Worm (Caenorhabditis elegans) whole organism, late embryonic: ENCODE measurements around the gene srx-50.

Source experiments
- C38D4.7 ChIP-seq: fragments of 200-800 bp; sonication (Bioruptor generic); optimal IDR thresholded peaks from 2 replicates; lab custom pipeline; 2018; ENCODE audit warnings: mild to moderate bottlenecking, missing genetic modification characterization, moderate library complexity, missing compliant biosample characterization
- K02D7.2 ChIP-seq: sonication (generic microtip); optimal IDR thresholded peaks from 2 replicates; lab custom pipeline; 2017; ENCODE audit warnings: mild to moderate bottlenecking, missing genetic modification characterization, missing compliant biosample characterization
- K09A11.1 ChIP-seq: sonication (generic microtip); optimal IDR thresholded peaks from 2 replicates; lab custom pipeline; 2017; ENCODE audit warnings: antibody characterized with exemption, mild to moderate bottlenecking, missing genetic modification characterization, missing compliant biosample characterization; ENCODE audit not compliant: insufficient read depth
- T23F11.4 ChIP-seq: fragments of 200-800 bp; sonication (Bioruptor generic); optimal IDR thresholded peaks from 2 replicates; lab custom pipeline; 2018; ENCODE audit warnings: mild to moderate bottlenecking, missing genetic modification characterization, missing compliant biosample characterization
- ceh-14 ChIP-seq: sonication (generic microtip); optimal IDR thresholded peaks from 2 replicates; lab custom pipeline; 2016; ENCODE audit warnings: missing genotype, missing genetic modification characterization, missing compliant biosample characterization
- ceh-18 ChIP-seq: sonication (generic microtip); optimal IDR thresholded peaks from 2 replicates; lab custom pipeline; 2016; ENCODE audit warnings: missing genetic modification characterization, missing compliant biosample characterization
- ceh-19 ChIP-seq: fragments of 200-800 bp; sonication (Bioruptor generic); optimal IDR thresholded peaks from 2 replicates; lab custom pipeline; 2018; ENCODE audit warnings: mild to moderate bottlenecking, missing genetic modification characterization, missing compliant biosample characterization
- ceh-2 ChIP-seq: sonication (generic microtip); optimal IDR thresholded peaks from 2 replicates; lab custom pipeline; 2016; ENCODE audit warnings: missing genotype, missing genetic modification characterization, missing compliant biosample characterization
- ceh-22 ChIP-seq: sonication (generic microtip); optimal IDR thresholded peaks from 2 replicates; lab custom pipeline; 2017; ENCODE audit warnings: missing biosample characterization, missing genetic modification characterization
- ceh-34 ChIP-seq: sonication (generic microtip); optimal IDR thresholded peaks from 2 replicates; lab custom pipeline; 2016; ENCODE audit warnings: mild to moderate bottlenecking, missing genetic modification characterization, missing compliant biosample characterization
- ceh-45 ChIP-seq: fragments of 200-800 bp; sonication (Bioruptor generic); IDR thresholded peaks from 2 replicates; pipeline ENCODE4 v1.3.6; 2022; ENCODE audit warnings: missing genetic modification reagents, missing genetic modification characterization, missing compliant biosample characterization
- ceh-48 ChIP-seq: sonication (generic microtip); optimal IDR thresholded peaks from 2 replicates; lab custom pipeline; 2016; ENCODE audit warnings: missing genetic modification characterization, inconsistent platforms, missing compliant biosample characterization
- ceh-6 ChIP-seq: fragments of 200-800 bp; sonication (Bioruptor generic); optimal IDR thresholded peaks from 2 replicates; lab custom pipeline; 2018; ENCODE audit warnings: mild to moderate bottlenecking, missing genetic modification characterization, missing compliant biosample characterization
- che-1 ChIP-seq: sonication (generic microtip); optimal IDR thresholded peaks from 2 replicates; lab custom pipeline; 2016; ENCODE audit warnings: mild to moderate bottlenecking, missing genetic modification characterization, missing compliant biosample characterization
- dmd-4 ChIP-seq: sonication (generic microtip); optimal IDR thresholded peaks from 2 replicates; lab custom pipeline; 2016; ENCODE audit warnings: borderline replicate concordance, missing genetic modification characterization, missing compliant biosample characterization
- elt-2 ChIP-seq: sonication (generic microtip); optimal IDR thresholded peaks from 2 replicates; lab custom pipeline; 2016; ENCODE audit warnings: missing genetic modification reagents, missing genetic modification characterization, missing compliant biosample characterization
- elt-4 ChIP-seq: sonication (generic microtip); optimal IDR thresholded peaks from 2 replicates; lab custom pipeline; 2016; ENCODE audit warnings: missing genetic modification characterization, missing compliant biosample characterization
- eyg-1 ChIP-seq: sonication (generic microtip); optimal IDR thresholded peaks from 2 replicates; lab custom pipeline; 2016; ENCODE audit warnings: missing genotype, missing genetic modification characterization, missing compliant biosample characterization
- fax-1 ChIP-seq: sonication (generic microtip); optimal IDR thresholded peaks from 2 replicates; lab custom pipeline; 2016; ENCODE audit warnings: missing genotype, missing genetic modification characterization, missing compliant biosample characterization
- gmeb-2 ChIP-seq: sonication (generic microtip); optimal IDR thresholded peaks from 2 replicates; lab custom pipeline; 2016; ENCODE audit warnings: missing genetic modification characterization, inconsistent platforms, missing compliant biosample characterization
- hlh-15 ChIP-seq: sonication (generic microtip); optimal IDR thresholded peaks from 2 replicates; lab custom pipeline; 2016; ENCODE audit warnings: missing genetic modification characterization, missing compliant biosample characterization
- lim-6 ChIP-seq: sonication (generic microtip); optimal IDR thresholded peaks from 2 replicates; lab custom pipeline; 2016; ENCODE audit warnings: missing genetic modification characterization, missing compliant biosample characterization
- mec-3 ChIP-seq: sonication (generic microtip); optimal IDR thresholded peaks from 2 replicates; lab custom pipeline; 2016; ENCODE audit warnings: borderline replicate concordance, missing genetic modification characterization, missing compliant biosample characterization
- nhr-232 ChIP-seq: sonication (generic microtip); optimal IDR thresholded peaks from 2 replicates; lab custom pipeline; 2016; ENCODE audit warnings: missing genetic modification characterization, missing compliant biosample characterization
- odd-2 ChIP-seq: sonication (generic microtip); optimal IDR thresholded peaks from 2 replicates; lab custom pipeline; 2017; ENCODE audit warnings: antibody characterized with exemption, mild to moderate bottlenecking, missing genetic modification characterization, missing compliant biosample characterization
- pat-9 ChIP-seq: fragments of 200-800 bp; sonication (Bioruptor generic); optimal IDR thresholded peaks from 2 replicates; lab custom pipeline; 2018; ENCODE audit warnings: mild to moderate bottlenecking, missing genetic modification characterization, moderate library complexity, missing compliant biosample characterization
- pax-1 ChIP-seq: fragments of 150-350 bp; optimal IDR thresholded peaks from 2 replicates; lab custom pipeline; 2014; ENCODE audit warnings: missing biosample characterization, missing genetic modification characterization
- pqm-1 ChIP-seq: sonication (generic microtip); optimal IDR thresholded peaks from 2 replicates; lab custom pipeline; 2016; ENCODE audit warnings: missing genetic modification characterization, missing compliant biosample characterization
- pros-1 ChIP-seq: fragments of 150-350 bp; optimal IDR thresholded peaks from 2 replicates; lab custom pipeline; 2014; ENCODE audit warnings: missing biosample characterization, missing genetic modification reagents, missing genetic modification characterization
- ref-2 ChIP-seq: sonication (generic microtip); optimal IDR thresholded peaks from 2 replicates; lab custom pipeline; 2016; ENCODE audit warnings: missing genetic modification characterization, missing compliant biosample characterization
- sox-4 ChIP-seq: sonication (generic microtip); optimal IDR thresholded peaks from 2 replicates; lab custom pipeline; 2017; ENCODE audit warnings: mild to moderate bottlenecking, missing genetic modification characterization, inconsistent platforms, missing compliant biosample characterization
- syd-9 ChIP-seq: sonication (generic microtip); optimal IDR thresholded peaks from 2 replicates; lab custom pipeline; 2016; ENCODE audit warnings: mild to moderate bottlenecking, missing genetic modification characterization, moderate library complexity, missing compliant biosample characterization
- unc-3 ChIP-seq, 2 experiments: fragments of 200-800 bp in 1 of 2; sonication (Bioruptor generic) in 1 of 2; sonication (generic microtip) in 1 of 2; conservative IDR thresholded peaks in 1 of 2; optimal IDR thresholded peaks in 1 of 2; 2 replicates each; pipeline versions ENCODE4 v1.3.6 to Lab custom; 2016 to 2022; ENCODE audit warnings: missing compliant biosample characterization in 2 of 2, missing genetic modification characterization in 2 of 2, missing genetic modification reagents in 1 of 2
- unc-42 ChIP-seq: sonication (generic microtip); optimal IDR thresholded peaks from 2 replicates; lab custom pipeline; 2016; ENCODE audit warnings: missing genotype, missing genetic modification characterization, missing compliant biosample characterization
- unc-55 ChIP-seq: sonication (generic microtip); optimal IDR thresholded peaks from 2 replicates; lab custom pipeline; 2017; ENCODE audit warnings: missing biosample characterization, missing genetic modification reagents, missing genetic modification characterization
- unc-86 ChIP-seq: sonication (generic microtip); optimal IDR thresholded peaks from 2 replicates; lab custom pipeline; 2016; ENCODE audit warnings: missing genetic modification characterization, missing compliant biosample characterization

srx-50 gene

ce11 chrIV:7016502-7016901, 41.3 kb upstream of the srx-50 start (continued):
- TF ChIP-seq unc-55 (GFP tag; lab: Kevin White, UChicago) (peak; percentile 81), odd-2 (tag; lab: Kevin White, UChicago) (no peak), pax-1 (tag; lab: Kevin White, UChicago) (no peak), dmd-4 (tag; lab: Kevin White, UChicago) (no peak), ceh-34 (tag; lab: Kevin White, UChicago) (peak; percentile 13), hlh-15 (no peak), che-1 (tag; lab: Kevin White, UChicago) (no peak), elt-2 (tag; lab: Kevin White, UChicago) (no peak)

ce11 chrIV:7017123-7017674, 40.6 kb upstream of the srx-50 start, which contains the start of gene gldi-4:
gldi-4 (plus strand) TSS chrIV:7017624.
- TF ChIP-seq unc-42 (tag; lab: Kevin White, UChicago) (peak; percentile 22), ceh-48 (peak; percentile 69), mec-3 (tag; lab: Kevin White, UChicago) (no peak), pqm-1 (tag; lab: Kevin White, UChicago) (no peak), ceh-19 (GFP tag; lab: Kevin White, UChicago) (no peak)
- TF ChIP-seq, all 69 proteins: peak for 2

ce11 chrIV:7018623-7019022, 39.2 kb upstream of the srx-50 start:
- TF ChIP-seq pat-9, result no peak
- TF ChIP-seq dmd-4 (tag; lab: Kevin White, UChicago), result no peak
- TF ChIP-seq C38D4.7 (GFP tag; lab: Kevin White, UChicago), result no peak
- no peak for TF ChIP-seq ref-2 (tag; lab: Kevin White, UChicago)
- TF ChIP-seq T23F11.4 (GFP tag; lab: Kevin White, UChicago), result no peak
- TF ChIP-seq ceh-2, result no peak
- TF ChIP-seq unc-86 (tag; lab: Kevin White, UChicago), result no peak
- no peak for TF ChIP-seq lim-6 (tag; lab: Kevin White, UChicago)
- no peak for TF ChIP-seq ceh-18
- no peak for TF ChIP-seq ceh-22
- no peak for TF ChIP-seq gmeb-2 (tag; lab: Kevin White, UChicago)
- no peak for TF ChIP-seq pros-1
- TF ChIP-seq nhr-232 (tag; lab: Kevin White, UChicago), result no peak
- TF ChIP-seq ceh-6, result no peak
- TF ChIP-seq sox-4 (tag; lab: Kevin White, UChicago), result no peak
- no peak for TF ChIP-seq eyg-1 (tag; lab: Kevin White, UChicago)
- no peak for TF ChIP-seq elt-2 (tag; lab: Kevin White, UChicago)
- no peak for TF ChIP-seq elt-4 (tag; lab: Kevin White, UChicago)
- TF ChIP-seq, all 69 proteins: peak for 0

DNA sequence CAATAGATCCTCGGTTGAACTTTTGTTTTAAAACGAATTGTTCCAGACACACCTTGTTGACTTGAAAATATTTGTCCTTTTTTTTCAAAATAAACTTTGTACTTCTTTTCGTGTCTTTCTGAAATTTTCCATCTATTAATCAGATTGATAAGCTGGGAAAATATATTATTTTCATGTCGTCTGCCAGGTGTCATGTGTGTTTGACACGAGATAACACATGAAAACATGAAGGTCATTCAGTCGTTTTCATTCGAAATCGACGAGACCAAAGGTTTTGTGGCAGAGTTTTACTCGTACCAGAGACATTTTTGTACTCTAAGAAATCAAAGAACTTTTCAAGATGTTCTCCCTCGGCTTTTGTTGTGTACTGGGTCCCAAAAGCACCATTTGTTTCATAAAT, 37.1 kb upstream of the srx-50 start:
- no peak for TF ChIP-seq ceh-14 (tag; lab: Kevin White, UChicago)
- no peak for TF ChIP-seq K09A11.1 (tag; lab: Kevin White, UChicago)
- TF ChIP-seq syd-9 (tag; lab: Kevin White, UChicago), result no peak
- no peak for TF ChIP-seq ceh-6
- no peak for TF ChIP-seq fax-1 (tag; lab: Kevin White, UChicago)
- no peak for TF ChIP-seq ceh-45 (GFP tag; lab: Robert Waterston, UW)
- no peak for TF ChIP-seq ceh-2
- TF ChIP-seq elt-2 (tag; lab: Kevin White, UChicago), result no peak
- TF ChIP-seq hlh-15, result no peak
- TF ChIP-seq K02D7.2 (tag; lab: Kevin White, UChicago), result no peak
- TF ChIP-seq eyg-1 (tag; lab: Kevin White, UChicago), result no peak
- no peak for TF ChIP-seq unc-3 (GFP tag; conservative IDR thresholded peaks at IDR 0.05; lab: Robert Waterston, UW)
- no peak for TF ChIP-seq unc-3 (tag; optimal IDR thresholded peaks at IDR 0.05; lab: Kevin White, UChicago)
- TF ChIP-seq ceh-19 (GFP tag; lab: Kevin White, UChicago), result no peak
